Worm (Caenorhabditis elegans) whole organism, L1 larva: Measurements from ENCODE around the gene let-767.

Source experiments
- C16A3.4 ChIP-seq: fragments of 150-350 bp; optimal IDR thresholded peaks from 2 replicates; lab custom pipeline; 2014; ENCODE audit warnings: missing biosample characterization, missing genetic modification characterization
- C34B4.2 ChIP-seq: sonication (generic microtip); optimal IDR thresholded peaks from 2 replicates; lab custom pipeline; 2017; ENCODE audit warnings: mild to moderate bottlenecking, missing genetic modification characterization, missing compliant biosample characterization
- F16B12.6 ChIP-seq: fragments of 150-350 bp; optimal IDR thresholded peaks from 2 replicates; lab custom pipeline; 2014; ENCODE audit warnings: missing biosample characterization, missing genetic modification characterization
- Y116A8C.19 ChIP-seq: sonication (generic microtip); optimal IDR thresholded peaks from 2 replicates; lab custom pipeline; 2016; ENCODE audit warnings: missing compliant biosample characterization, missing genetic modification characterization, borderline replicate concordance
- alr-1 ChIP-seq: fragments of 200-800 bp; sonication (Bioruptor generic); optimal IDR thresholded peaks from 2 replicates; lab custom pipeline; 2018; ENCODE audit warnings: borderline replicate concordance, mild to moderate bottlenecking, missing genetic modification characterization, missing compliant biosample characterization
- aly-2 ChIP-seq: fragments of 150-350 bp; optimal IDR thresholded peaks from 2 replicates; lab custom pipeline; 2014; ENCODE audit warnings: missing biosample characterization, missing genetic modification characterization
- ama-1 ChIP-seq: fragments of 150-350 bp; optimal IDR thresholded peaks from 2 replicates; lab custom pipeline; 2014
- blmp-1 ChIP-seq: fragments of 150-350 bp; optimal IDR thresholded peaks from 2 replicates; lab custom pipeline; 2014; ENCODE audit warnings: missing biosample characterization, missing genetic modification characterization
- ceh-63 ChIP-seq: fragments of 200-800 bp; sonication (Bioruptor generic); optimal IDR thresholded peaks from 2 replicates; lab custom pipeline; 2018; ENCODE audit warnings: mild to moderate bottlenecking, missing genetic modification characterization, missing compliant biosample characterization
- ceh-90 ChIP-seq: sonication (generic microtip); optimal IDR thresholded peaks from 2 replicates; lab custom pipeline; 2016; ENCODE audit warnings: missing genetic modification characterization, missing compliant biosample characterization
- ces-1 ChIP-seq: fragments of 150-350 bp; optimal IDR thresholded peaks from 2 replicates; lab custom pipeline; 2014; ENCODE audit warnings: missing biosample characterization, missing genetic modification reagents, missing genetic modification characterization
- dpl-1 ChIP-seq, 3 experiments: fragments of 150-350 bp in 2 of 3; sonication (generic microtip) in 1 of 3; optimal IDR thresholded peaks; 2 replicates each; lab custom pipeline; 2014 to 2017; ENCODE audit warnings: missing biosample characterization in 3 of 3, missing genetic modification characterization in 3 of 3, missing genetic modification reagents in 3 of 3
- efl-1 ChIP-seq, 4 experiments: fragments of 150-350 bp; optimal IDR thresholded peaks in 3 of 4; peaks in 1 of 4; 1 replicate in 1 of 4; 2 replicates in 3 of 4; lab custom pipeline; 2014; ENCODE audit warnings: missing biosample characterization in 2 of 4, missing genetic modification characterization in 2 of 4, missing genetic modification reagents in 2 of 4
- efl-3 ChIP-seq: fragments of 200-800 bp; sonication (Bioruptor generic); optimal IDR thresholded peaks from 2 replicates; lab custom pipeline; 2018; ENCODE audit warnings: mild to moderate bottlenecking, missing genetic modification characterization, missing compliant biosample characterization
- elt-2 ChIP-seq: sonication (generic microtip); optimal IDR thresholded peaks from 2 replicates; lab custom pipeline; 2016; ENCODE audit warnings: missing genetic modification characterization, mild to moderate bottlenecking, inconsistent platforms, missing compliant biosample characterization, missing genetic modification reagents
- fkh-10 ChIP-seq: sonication (generic microtip); optimal IDR thresholded peaks from 2 replicates; lab custom pipeline; 2017; ENCODE audit warnings: missing biosample characterization, missing genetic modification reagents, missing genetic modification characterization
- fkh-4 ChIP-seq: sonication (generic microtip); optimal IDR thresholded peaks from 2 replicates; lab custom pipeline; 2016; ENCODE audit warnings: missing compliant biosample characterization, missing genetic modification characterization, borderline replicate concordance
- fkh-8 ChIP-seq: sonication (generic microtip); optimal IDR thresholded peaks from 2 replicates; lab custom pipeline; 2016; ENCODE audit warnings: mild to moderate bottlenecking, missing genetic modification characterization, missing compliant biosample characterization
- fos-1 ChIP-seq: fragments of 150-350 bp; optimal IDR thresholded peaks from 2 replicates; lab custom pipeline; 2014; ENCODE audit warnings: missing biosample characterization, missing genetic modification characterization
- grh-1 ChIP-seq: fragments of 200-800 bp; sonication (Bioruptor generic); IDR thresholded peaks from 2 replicates; pipeline ENCODE4 v1.3.6; 2022; ENCODE audit warnings: missing genetic modification reagents, missing genetic modification characterization, missing compliant biosample characterization
- lin-13 ChIP-seq: fragments of 150-350 bp; optimal IDR thresholded peaks from 2 replicates; lab custom pipeline; 2014; ENCODE audit warnings: missing biosample characterization, missing genetic modification reagents, missing genetic modification characterization
- lin-14 ChIP-seq: fragments of 200-800 bp; sonication (Bioruptor generic); optimal IDR thresholded peaks from 2 replicates; lab custom pipeline; 2018; ENCODE audit warnings: mild to moderate bottlenecking, missing genetic modification characterization, moderate library complexity, missing compliant biosample characterization
- lin-39 ChIP-seq: fragments of 150-350 bp; optimal IDR thresholded peaks from 2 replicates; lab custom pipeline; 2014; ENCODE audit warnings: missing biosample characterization, missing genetic modification reagents, missing genetic modification characterization
- lir-3 ChIP-seq: sonication (generic microtip); optimal IDR thresholded peaks from 2 replicates; lab custom pipeline; 2016; ENCODE audit warnings: mild to moderate bottlenecking, missing genetic modification characterization, moderate library complexity, missing compliant biosample characterization; ENCODE audit not compliant: poor library complexity
- mab-9 ChIP-seq: fragments of 200-800 bp; sonication (Bioruptor generic); IDR thresholded peaks from 2 replicates; pipeline ENCODE4 v1.3.6; 2022; ENCODE audit warnings: missing genetic modification reagents, missing genetic modification characterization, missing compliant biosample characterization
- mdl-1 ChIP-seq, 2 experiments: fragments of 150-350 bp; optimal IDR thresholded peaks; 2 replicates each; lab custom pipeline; 2014 to 2017; ENCODE audit warnings: missing biosample characterization in 2 of 2, missing genetic modification characterization in 2 of 2, inconsistent platforms in 1 of 2
- mep-1 ChIP-seq: fragments of 150-350 bp; optimal IDR thresholded peaks from 2 replicates; lab custom pipeline; 2014; ENCODE audit warnings: missing biosample characterization, missing genetic modification characterization
- nhr-11 ChIP-seq: fragments of 150-350 bp; optimal IDR thresholded peaks from 2 replicates; lab custom pipeline; 2014; ENCODE audit warnings: missing biosample characterization, missing genetic modification characterization
- nhr-12 ChIP-seq: sonication (generic microtip); optimal IDR thresholded peaks from 2 replicates; lab custom pipeline; 2017; ENCODE audit warnings: missing biosample characterization, missing genetic modification characterization
- nhr-19 ChIP-seq: fragments of 200-800 bp; sonication (Bioruptor generic); conservative IDR thresholded peaks from 2 replicates; pipeline ENCODE4 v1.3.6; 2022; ENCODE audit warnings: missing genetic modification characterization, missing compliant biosample characterization
- nhr-237 ChIP-seq: fragments of 150-350 bp; optimal IDR thresholded peaks from 2 replicates; lab custom pipeline; 2014; ENCODE audit warnings: missing biosample characterization, missing genetic modification characterization
- nhr-28 ChIP-seq: fragments of 150-350 bp; optimal IDR thresholded peaks from 2 replicates; lab custom pipeline; 2014; ENCODE audit warnings: missing biosample characterization, missing genetic modification characterization
- nhr-47 ChIP-seq: sonication (generic microtip); optimal IDR thresholded peaks from 2 replicates; lab custom pipeline; 2016; ENCODE audit warnings: mild to moderate bottlenecking, missing genetic modification characterization, moderate library complexity, missing compliant biosample characterization
- nhr-84 ChIP-seq: sonication (generic microtip); optimal IDR thresholded peaks from 2 replicates; lab custom pipeline; 2017; ENCODE audit warnings: missing biosample characterization, missing genetic modification characterization
- nhr-85 ChIP-seq: sonication (generic microtip); peaks from one replicate; lab custom pipeline; 2016; ENCODE audit warnings: missing genetic modification characterization, inconsistent platforms, missing compliant biosample characterization
- nhr-90 ChIP-seq: sonication (generic microtip); optimal IDR thresholded peaks from 2 replicates; lab custom pipeline; 2016; ENCODE audit warnings: mild to moderate bottlenecking, missing genetic modification characterization, missing compliant biosample characterization; ENCODE audit not compliant: poor library complexity
- pag-3 ChIP-seq: sonication (generic microtip); optimal IDR thresholded peaks from 2 replicates; lab custom pipeline; 2017; ENCODE audit warnings: missing genetic modification characterization, mild to moderate bottlenecking, missing compliant biosample characterization, antibody characterized with exemption, borderline replicate concordance; ENCODE audit not compliant: insufficient read depth
- pqm-1 ChIP-seq: sonication (generic microtip); optimal IDR thresholded peaks from 3 replicates; lab custom pipeline; 2017; ENCODE audit warnings: missing biosample characterization, missing genetic modification characterization
- skn-1 ChIP-seq: fragments of 150-350 bp; optimal IDR thresholded peaks from 2 replicates; lab custom pipeline; 2014; ENCODE audit warnings: missing biosample characterization, missing genetic modification characterization
- sox-4 ChIP-seq: sonication (generic microtip); optimal IDR thresholded peaks from 2 replicates; lab custom pipeline; 2016; ENCODE audit warnings: missing genetic modification characterization, missing compliant biosample characterization
- sptf-1 ChIP-seq: fragments of 150-350 bp; optimal IDR thresholded peaks from 2 replicates; lab custom pipeline; 2014; ENCODE audit warnings: missing biosample characterization, missing genetic modification characterization
- sup-37 ChIP-seq: fragments of 200-800 bp; sonication (Bioruptor generic); optimal IDR thresholded peaks from 2 replicates; lab custom pipeline; 2018; ENCODE audit warnings: mild to moderate bottlenecking, missing genetic modification characterization, missing compliant biosample characterization
- swsn-7 ChIP-seq: sonication (generic microtip); optimal IDR thresholded peaks from 2 replicates; lab custom pipeline; 2016; ENCODE audit warnings: missing genetic modification characterization, missing compliant biosample characterization
- tbx-2 ChIP-seq: sonication (generic microtip); optimal IDR thresholded peaks from 2 replicates; lab custom pipeline; 2016; ENCODE audit warnings: missing genetic modification characterization, missing compliant biosample characterization
- tlp-1 ChIP-seq: fragments of 150-350 bp; optimal IDR thresholded peaks from 2 replicates; lab custom pipeline; 2014; ENCODE audit warnings: missing biosample characterization, missing genetic modification characterization
- unc-130 ChIP-seq: fragments of 150-350 bp; optimal IDR thresholded peaks from 2 replicates; lab custom pipeline; 2017; ENCODE audit warnings: missing biosample characterization, missing genetic modification characterization, inconsistent platforms
- unc-30 ChIP-seq: sonication (generic microtip); optimal IDR thresholded peaks from 2 replicates; lab custom pipeline; 2017; ENCODE audit warnings: missing biosample characterization, missing genetic modification characterization
- unc-62 ChIP-seq: fragments of 150-350 bp; optimal IDR thresholded peaks from 2 replicates; lab custom pipeline; 2014; ENCODE audit warnings: missing biosample characterization, missing genetic modification reagents, missing genetic modification characterization
- vab-15 ChIP-seq: sonication (generic microtip); optimal IDR thresholded peaks from 2 replicates; lab custom pipeline; 2017; ENCODE audit warnings: missing genotype, mild to moderate bottlenecking, missing genetic modification characterization, missing compliant biosample characterization
- xbp-1 ChIP-seq: sonication (generic microtip); optimal IDR thresholded peaks from 2 replicates; lab custom pipeline; 2016; ENCODE audit warnings: missing genetic modification characterization, missing compliant biosample characterization
- zag-1 ChIP-seq: fragments of 150-350 bp; optimal IDR thresholded peaks from 2 replicates; lab custom pipeline; 2014; ENCODE audit warnings: missing biosample characterization, missing genetic modification characterization
- zip-4 ChIP-seq: fragments of 200-800 bp; sonication (Bioruptor generic); optimal IDR thresholded peaks from 2 replicates; lab custom pipeline; 2018; ENCODE audit warnings: mild to moderate bottlenecking, missing genetic modification characterization, moderate library complexity, missing compliant biosample characterization
- ztf-11 ChIP-seq, 2 experiments: sonication (generic microtip); optimal IDR thresholded peaks; 2 replicates each; lab custom pipeline; 2016 to 2017; ENCODE audit warnings: missing genetic modification characterization in 2 of 2, missing biosample characterization in 1 of 2, missing compliant biosample characterization in 1 of 2
- ztf-4 ChIP-seq: fragments of 150-350 bp; optimal IDR thresholded peaks from 2 replicates; lab custom pipeline; 2014; ENCODE audit warnings: missing biosample characterization, missing genetic modification characterization

Gene let-767

DNA sequence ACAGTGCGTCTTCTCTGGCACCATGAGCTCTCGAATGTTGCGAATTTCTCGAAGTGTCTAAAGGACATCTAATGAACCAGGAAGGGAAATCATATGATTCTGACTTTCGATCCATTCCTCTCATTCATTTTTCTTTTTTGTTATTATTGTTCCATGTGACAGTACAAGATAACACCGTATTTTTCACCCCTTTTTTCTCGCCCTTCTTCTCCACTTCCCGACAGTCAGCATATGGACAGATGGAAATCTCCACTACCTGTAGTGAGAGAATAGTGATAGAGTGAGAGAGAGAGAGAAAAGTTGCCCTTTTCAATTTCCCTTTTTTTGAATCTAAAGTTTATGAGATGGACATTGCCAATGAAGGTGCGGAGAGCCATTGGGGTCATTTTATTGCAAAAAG lies 21.1 kb upstream of the let-767 start:
- TF ChIP-seq aly-2 (tag; lab: Kevin White, UChicago) (no peak), skn-1 (tag; lab: Kevin White, UChicago) (peak; percentile 20), Y116A8C.19 (tag; lab: Kevin White, UChicago) (no peak), vab-15 (tag; lab: Kevin White, UChicago) (peak; percentile 35), tlp-1 (tag; lab: Kevin White, UChicago) (no peak), zip-4 (GFP tag; lab: Kevin White, UChicago) (no peak), mdl-1 (tag; optimal IDR thresholded peaks at IDR 0.05; lab: Kevin White, UChicago) (peak in 1 of 2 experiments; percentile 58), nhr-85 (tag; lab: Kevin White, UChicago) (peak; percentile 97), ceh-63 (no peak), zag-1 (tag; lab: Kevin White, UChicago) (no peak), nhr-47 (tag; lab: Kevin White, UChicago) (no peak), lin-13 (GFP tag; lab: Kevin White, UChicago) (peak; percentile 13), mep-1 (tag; lab: Kevin White, UChicago) (peak; percentile 71), nhr-90 (tag; lab: Kevin White, UChicago) (peak; percentile 2), tbx-2 (peak; percentile 2), ama-1 (lab: Kevin White, UChicago) (no peak), nhr-12 (no peak), unc-130 (tag; lab: Kevin White, UChicago) (no peak), unc-30 (tag; lab: Kevin White, UChicago) (no peak), dpl-1 (GFP tag; optimal IDR thresholded peaks at IDR 0.05; lab: Kevin White, UChicago) (peak in 1 of 3 experiments; percentile 1), ces-1 (GFP tag; lab: Kevin White, UChicago) (no peak), xbp-1 (tag; lab: Kevin White, UChicago) (no peak), C34B4.2 (tag; lab: Kevin White, UChicago) (no peak), elt-2 (tag; lab: Kevin White, UChicago) (no peak), ceh-90 (no peak), efl-3 (GFP tag; lab: Kevin White, UChicago) (no peak), fkh-10 (no peak), nhr-84 (no peak), nhr-19 (0 out of 2 replicates have a peak, but pooled peaks have one; percentile 16), sup-37 (GFP tag; lab: Kevin White, UChicago) (no peak), lin-39 (no peak), nhr-11 (no peak), pqm-1 (tag; lab: Kevin White, UChicago) (no peak), grh-1 (no peak), efl-1 (optimal IDR thresholded peaks at IDR 0.05; lab: Kevin White, UChicago) (no peak), efl-1 (GFP tag; optimal IDR thresholded peaks at IDR 0.05 in 1 of 2; lab: Kevin White, UChicago) (no peak), fos-1 (tag; lab: Kevin White, UChicago) (no peak), lin-14 (peak; percentile 79), pag-3 (tag; lab: Kevin White, UChicago) (no peak), F16B12.6 (tag; lab: Kevin White, UChicago) (no peak), swsn-7 (no peak), mab-9 (GFP tag; lab: Robert Waterston, UW) (no peak), C16A3.4 (tag; lab: Kevin White, UChicago) (no peak), unc-62 (no peak), alr-1 (tag; lab: Kevin White, UChicago) (no peak), fkh-8 (tag; lab: Kevin White, UChicago) (no peak), nhr-28 (tag; lab: Kevin White, UChicago) (no peak), ztf-4 (tag; lab: Kevin White, UChicago) (no peak), fkh-4 (tag; lab: Kevin White, UChicago) (no peak), ztf-11 (tag; optimal IDR thresholded peaks at IDR 0.05; lab: Kevin White, UChicago) (no peak), sox-4 (tag; lab: Kevin White, UChicago) (no peak), sptf-1 (tag; lab: Kevin White, UChicago) (no peak), nhr-237 (tag; lab: Kevin White, UChicago) (no peak), lir-3 (tag; lab: Kevin White, UChicago) (no peak), blmp-1 (tag; lab: Kevin White, UChicago) (peak; percentile 94)
